Fruit fly (Drosophila melanogaster) whole organism: ENCODE results near the gene up.

ENCODE experiments used
- CG8478 ChIP-seq: fragments of >200 bp; optimal IDR thresholded peaks from 2 replicates; lab custom pipeline; 2018; ENCODE audit warnings: inconsistent platforms
- EcR ChIP-seq, 2 experiments: fragments of >200 bp; optimal IDR thresholded peaks; 2 replicates each; lab custom pipeline; 2017; ENCODE audit warnings: missing biosample characterization in 2 of 2, missing genetic modification characterization in 2 of 2, missing genetic modification reagents in 2 of 2
- pan ChIP-seq: fragments of >200 bp; optimal IDR thresholded peaks from 2 replicates; lab custom pipeline; 2017
- psq ChIP-seq: fragments of >200 bp; optimal IDR thresholded peaks from 2 replicates; lab custom pipeline; 2017

- TF ChIP-seq CG8478 (lab: Kevin White, UChicago), result no peak
- no peak for TF ChIP-seq EcR (GFP tag; optimal IDR thresholded peaks at IDR 0.05; lab: Kevin White, UChicago)
- TF ChIP-seq psq (lab: Kevin White, UChicago), result no peak
- no peak for TF ChIP-seq pan (lab: Kevin White, UChicago)
Observed at dm6 chrX:13586888-13587287, 15.5 kb downstream of the up start.
